Worm (Caenorhabditis elegans): Measurements from ENCODE around the gene K03B4.6.

DNA sequence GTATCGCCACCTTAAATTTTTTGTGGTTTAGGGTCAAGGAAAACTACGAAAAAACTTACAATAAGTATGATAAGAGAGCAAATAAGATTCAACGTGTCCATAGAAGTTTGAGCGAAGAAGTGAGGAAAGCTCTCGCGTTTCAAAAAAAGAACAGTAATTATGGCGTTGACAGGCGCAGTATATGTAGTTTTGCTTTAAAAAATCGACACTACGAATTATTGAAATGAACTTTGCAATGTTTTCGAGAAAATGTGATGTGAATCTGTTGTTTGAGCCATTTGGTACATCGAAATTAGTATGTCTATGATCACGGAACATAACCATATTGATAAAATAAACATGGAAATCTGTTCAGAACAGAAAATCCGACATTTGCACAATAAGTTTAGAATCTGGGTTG is 13.6 kb downstream of the K03B4.6 start, which contains the start of gene srx-74:
- TF ChIP-seq hnd-1 (tag; optimal IDR thresholded peaks at IDR 0.05) (no peak), tbx-11 (GFP tag; IDR thresholded peaks at IDR 0.05) (no peak), pes-1 (GFP tag; IDR thresholded peaks at IDR 0.05) (no peak), B0310.2 (tag; optimal IDR thresholded peaks at IDR 0.05) (no peak), flt-1 (GFP tag; IDR thresholded peaks at IDR 0.05) (no peak), ama-1 (optimal IDR thresholded peaks at IDR 0.05) (no peak), scrt-1 (GFP tag; IDR thresholded peaks at IDR 0.05) (no peak), sea-1 (GFP tag; conservative IDR thresholded peaks at IDR 0.05) (no peak), hmg-4 (GFP tag; optimal IDR thresholded peaks at IDR 0.05) (no peak), ceh-36 (tag; optimal IDR thresholded peaks at IDR 0.05) (no peak), tra-4 (tag; optimal IDR thresholded peaks at IDR 0.05) (no peak), ets-7 (tag; optimal IDR thresholded peaks at IDR 0.05) (no peak), aly-1 (tag; optimal IDR thresholded peaks at IDR 0.05) (no peak)

Data from whole organism, early embryonic.